Worm (Caenorhabditis elegans) whole organism, midembryonic: ENCODE data around the gene set-1.

Experiments
- T22C8.4 ChIP-seq: fragments of 200-800 bp; sonication (Bioruptor generic); IDR thresholded peaks from 2 replicates; pipeline ENCODE4 v1.3.6; 2022; ENCODE audit warnings: missing genetic modification characterization, missing compliant biosample characterization
- cog-1 ChIP-seq: sonication (generic microtip); optimal IDR thresholded peaks from 2 replicates; lab custom pipeline; 2016; ENCODE audit warnings: missing genetic modification characterization, missing compliant biosample characterization
- flt-1 ChIP-seq: fragments of 200-800 bp; sonication (Bioruptor generic); IDR thresholded peaks from 2 replicates; pipeline ENCODE4 v1.3.6; 2022; ENCODE audit warnings: missing genetic modification characterization, missing compliant biosample characterization
- klf-2 ChIP-seq: fragments of 200-800 bp; sonication (Bioruptor generic); conservative IDR thresholded peaks from 2 replicates; pipeline ENCODE4 v1.3.6; 2022; ENCODE audit warnings: missing genetic modification reagents, missing genetic modification characterization, missing compliant biosample characterization
- med-1 ChIP-seq: sonication (generic microtip); optimal IDR thresholded peaks from 2 replicates; lab custom pipeline; 2017; ENCODE audit warnings: missing genetic modification characterization, mild to moderate bottlenecking, missing compliant biosample characterization, antibody characterized with exemption, missing genetic modification reagents; ENCODE audit not compliant: insufficient read depth
- ref-1 ChIP-seq: fragments of 200-800 bp; sonication (Bioruptor generic); conservative IDR thresholded peaks from 2 replicates; pipeline ENCODE4 v1.3.6; 2022; ENCODE audit warnings: missing genetic modification reagents, missing genetic modification characterization, missing compliant biosample characterization
- tab-1 ChIP-seq: fragments of 200-800 bp; sonication (Bioruptor generic); IDR thresholded peaks from 2 replicates; pipeline ENCODE4 v1.3.6; 2022; ENCODE audit warnings: missing genetic modification characterization, missing compliant biosample characterization
- ztf-23 ChIP-seq: fragments of 200-800 bp; sonication (Bioruptor generic); IDR thresholded peaks from 2 replicates; pipeline ENCODE4 v1.3.6; 2022; ENCODE audit warnings: missing genetic modification reagents, missing genetic modification characterization, missing compliant biosample characterization
- ztf-29 ChIP-seq: fragments of 200-800 bp; sonication (Bioruptor generic); IDR thresholded peaks from 2 replicates; pipeline ENCODE4 v1.3.6; 2022; ENCODE audit warnings: missing genetic modification reagents, missing genetic modification characterization, missing compliant biosample characterization

The set-1 gene

DNA sequence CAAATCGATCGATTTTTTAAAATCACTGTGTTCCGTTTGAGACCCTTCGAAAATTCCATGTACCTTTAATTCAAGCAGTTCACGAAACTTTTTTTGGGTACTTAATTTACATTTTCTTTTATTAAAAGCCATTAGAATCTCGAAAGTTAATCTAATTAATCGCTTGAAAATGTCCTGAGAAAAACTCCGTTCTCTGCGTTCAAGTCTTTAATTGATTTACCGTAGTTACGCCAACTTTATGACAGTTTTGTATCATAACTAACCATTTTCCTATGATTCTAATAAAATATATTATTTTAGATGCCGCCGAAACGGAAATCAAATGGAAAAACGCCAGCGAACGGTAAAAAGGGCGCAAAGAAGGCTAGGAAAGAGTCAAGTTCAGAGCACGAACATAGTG is 2.0 kb upstream of the set-1 start, which contains the start of gene jhdm-1:
Gene jhdm-1, plus strand, starts transcription at position 301 of the 400 bp plus-strand sequence.
- no peak for TF ChIP-seq ref-1 (GFP tag; lab: Robert Waterston, UW)
- no peak for TF ChIP-seq ztf-23 (GFP tag; lab: Robert Waterston, UW)
- no peak for TF ChIP-seq klf-2

DNA sequence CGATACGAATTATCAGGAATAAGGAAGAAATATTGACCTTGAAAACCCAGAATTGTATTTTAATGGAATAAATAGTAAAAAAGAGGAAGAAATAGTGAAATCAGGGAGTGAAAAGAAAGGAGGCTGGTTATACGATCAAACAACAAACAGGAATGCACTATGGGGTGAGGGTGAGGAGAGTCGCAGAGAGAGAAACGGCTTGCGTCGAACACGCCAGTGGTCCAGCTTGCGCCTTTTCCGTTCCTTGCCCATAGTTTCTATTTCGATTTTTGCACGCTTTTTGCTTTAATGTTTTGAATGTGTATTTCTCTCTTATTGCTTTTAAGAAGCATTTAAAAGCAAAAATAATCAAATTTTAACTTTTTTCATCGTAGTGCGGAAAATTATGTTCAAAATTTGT is 1.5 kb upstream of the set-1 start:
- 0 out of 2 replicates have a peak, but pooled peaks have one; percentile 36 for TF ChIP-seq T22C8.4 (GFP tag; lab: Robert Waterston, UW)
- 0 out of 2 replicates have a peak, but pooled peaks have one; percentile 34 for TF ChIP-seq ref-1 (GFP tag; lab: Robert Waterston, UW)
- peak; percentile 85 for TF ChIP-seq ztf-23 (GFP tag; lab: Robert Waterston, UW)
- peak; percentile 74 for TF ChIP-seq flt-1
- TF ChIP-seq tab-1 (GFP tag; lab: Robert Waterston, UW): peak; percentile 62; the same call in 1 of the 2 replicates
- peak; percentile 35 for TF ChIP-seq med-1 (GFP tag; lab: Kevin White, UChicago)
- TF ChIP-seq ztf-29 (GFP tag; lab: Robert Waterston, UW): peak; percentile 74
- peak; percentile 74 for TF ChIP-seq cog-1 (tag; lab: Kevin White, UChicago)
- TF ChIP-seq klf-2: no peak

DNA sequence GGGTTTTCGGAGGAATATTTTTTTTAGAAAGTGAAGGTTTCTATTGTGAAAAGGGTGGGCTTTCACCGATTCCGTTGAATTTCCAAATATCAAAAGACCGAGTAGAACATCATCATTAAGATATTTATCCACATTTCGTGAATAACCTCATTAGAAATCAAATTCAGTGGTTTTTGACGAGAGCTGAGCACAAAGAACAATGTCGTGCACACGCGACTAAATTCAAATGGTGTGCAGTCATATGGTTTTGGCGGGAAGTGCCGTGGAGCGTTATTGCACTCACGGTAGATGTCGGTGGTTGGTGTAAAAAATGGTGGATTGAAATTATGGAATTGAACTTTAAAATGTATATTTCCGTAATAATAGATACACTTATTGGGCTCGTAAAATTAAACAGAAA is 505 bp upstream of the set-1 start:
- TF ChIP-seq med-1 (GFP tag; lab: Kevin White, UChicago): no peak
- TF ChIP-seq ref-1 (GFP tag; lab: Robert Waterston, UW): no peak
- TF ChIP-seq flt-1: no peak
- no peak for TF ChIP-seq ztf-23 (GFP tag; lab: Robert Waterston, UW)
- no peak for TF ChIP-seq tab-1 (GFP tag; lab: Robert Waterston, UW)
- TF ChIP-seq klf-2: no peak
- TF ChIP-seq T22C8.4 (GFP tag; lab: Robert Waterston, UW): no peak
- TF ChIP-seq ztf-29 (GFP tag; lab: Robert Waterston, UW): no peak
- no peak for TF ChIP-seq cog-1 (tag; lab: Kevin White, UChicago)

DNA sequence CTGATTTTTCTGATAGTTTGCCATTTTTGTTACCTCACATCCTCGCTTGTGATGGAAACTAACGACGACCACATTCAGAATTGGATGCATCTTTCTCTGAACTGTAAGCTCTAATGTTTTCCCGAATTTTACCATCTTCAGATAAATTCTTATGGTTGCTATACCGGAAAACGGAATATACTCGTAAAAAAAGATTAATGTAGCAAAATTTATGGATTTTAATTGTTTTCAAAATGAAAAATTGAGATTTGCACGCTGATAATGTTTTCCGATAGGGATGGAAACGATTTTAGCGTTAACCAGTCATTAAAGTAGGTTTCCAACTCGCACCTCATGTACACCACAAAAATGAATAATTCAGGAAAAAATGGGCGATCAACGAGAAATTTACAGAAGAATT is 1.6 kb downstream of the set-1 start, which contains the start of gene T26A5.6:
Gene T26A5.6, minus strand, starts transcription at position 101 of the 400 bp plus-strand sequence.
- TF ChIP-seq ztf-23 (GFP tag; lab: Robert Waterston, UW) (no peak), ztf-29 (GFP tag; lab: Robert Waterston, UW) (no peak), klf-2 (no peak), tab-1 (GFP tag; lab: Robert Waterston, UW) (no peak), cog-1 (tag; lab: Kevin White, UChicago) (no peak), med-1 (GFP tag; lab: Kevin White, UChicago) (no peak), ref-1 (GFP tag; lab: Robert Waterston, UW) (no peak), flt-1 (no peak), T22C8.4 (GFP tag; lab: Robert Waterston, UW) (no peak)

DNA sequence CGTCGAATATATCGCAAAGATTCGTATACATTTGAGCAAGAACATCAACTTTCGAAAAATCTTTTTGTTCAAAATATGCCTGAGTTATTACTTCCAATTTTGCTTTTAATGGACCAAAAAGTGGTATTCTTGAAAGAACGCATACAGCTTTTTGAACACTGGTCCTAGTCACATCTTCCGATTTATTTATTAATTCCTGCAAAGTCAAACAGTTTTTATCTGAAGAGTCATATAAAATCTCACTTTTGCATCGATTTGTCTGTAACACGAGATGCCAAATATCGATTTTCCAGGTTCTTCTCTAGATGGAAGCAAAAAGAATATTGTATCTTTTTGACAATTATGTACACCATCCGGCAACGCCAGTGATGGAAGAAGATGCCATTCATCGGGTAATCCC is 2.3 kb downstream of the set-1 start:
- no peak for TF ChIP-seq flt-1

DNA sequence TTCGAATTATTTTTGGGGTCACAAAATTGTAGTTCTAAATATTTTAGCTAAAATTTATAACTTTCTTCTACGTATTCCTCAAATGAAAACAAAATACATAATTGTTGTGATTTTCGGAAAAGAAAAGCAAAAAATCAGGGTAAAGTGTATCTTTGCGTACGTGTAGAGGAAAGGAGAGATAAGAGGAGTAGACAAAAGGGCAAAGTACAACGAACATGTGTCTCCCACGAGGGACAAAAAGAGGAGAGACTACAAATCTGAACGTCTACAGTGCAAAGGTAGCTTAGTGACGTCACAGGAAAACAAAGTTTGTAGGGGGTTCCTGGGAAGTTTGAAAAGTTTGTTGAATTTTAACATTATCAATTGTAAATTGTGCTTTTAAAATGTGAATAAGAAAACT is 4.7 kb downstream of the set-1 start:
- no peak for TF ChIP-seq cog-1 (tag; lab: Kevin White, UChicago)
- TF ChIP-seq ztf-23 (GFP tag; lab: Robert Waterston, UW): 0 out of 2 replicates have a peak, but pooled peaks have one; percentile 13

DNA sequence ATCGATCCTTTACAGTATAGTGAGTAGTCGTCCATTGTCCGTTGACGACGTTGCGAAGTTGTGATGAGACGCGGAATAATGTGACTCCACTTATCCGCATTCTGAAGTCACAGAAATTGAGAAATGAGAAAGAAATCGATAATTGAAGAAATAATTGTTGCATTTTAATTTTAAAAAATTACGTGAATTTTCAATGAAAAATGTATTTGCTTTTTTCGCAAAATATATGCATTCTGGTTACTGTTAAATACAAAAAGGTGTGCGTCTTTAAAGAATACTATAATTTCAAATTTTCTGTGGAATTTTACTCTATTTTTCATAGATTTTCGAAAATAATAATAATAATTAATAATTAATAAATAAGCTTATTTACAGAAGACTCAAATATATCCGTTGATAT is 5.4 kb downstream of the set-1 start, which contains the start of gene let-721:
Gene let-721, minus strand, starts transcription at position 101 of the 400 bp plus-strand sequence.
- TF ChIP-seq cog-1 (tag; lab: Kevin White, UChicago) (no peak), ztf-29 (GFP tag; lab: Robert Waterston, UW) (no peak), flt-1 (no peak), ref-1 (GFP tag; lab: Robert Waterston, UW) (no peak), ztf-23 (GFP tag; lab: Robert Waterston, UW) (no peak), tab-1 (GFP tag; lab: Robert Waterston, UW) (no peak), T22C8.4 (GFP tag; lab: Robert Waterston, UW) (no peak)

DNA sequence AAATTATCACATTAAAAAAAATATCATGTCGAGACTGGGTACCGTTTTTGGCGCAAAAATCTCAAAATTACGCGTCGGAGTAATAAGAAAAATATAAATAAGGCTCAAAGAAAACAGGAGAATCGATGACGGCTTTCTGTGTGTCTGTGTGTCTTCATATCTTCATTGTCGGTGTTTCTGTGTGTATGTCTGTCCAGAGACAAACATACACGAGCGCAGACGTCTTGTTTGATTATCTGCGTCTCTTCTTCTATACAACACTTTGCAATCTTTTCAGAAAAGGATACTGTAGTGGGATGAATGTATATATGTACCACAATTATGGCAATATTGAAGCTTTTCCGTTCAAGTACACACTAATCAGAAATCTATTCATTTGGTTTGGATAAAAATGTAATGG is 7.8 kb downstream of the set-1 start, which contains the start of gene C05D11.13:
Gene C05D11.13, minus strand, starts transcription at position 252 of the 400 bp plus-strand sequence.
- TF ChIP-seq T22C8.4 (GFP tag; lab: Robert Waterston, UW) (no peak), ztf-23 (GFP tag; lab: Robert Waterston, UW) (no peak), tab-1 (GFP tag; lab: Robert Waterston, UW) (no peak), ref-1 (GFP tag; lab: Robert Waterston, UW) (no peak), klf-2 (no peak), cog-1 (tag; lab: Kevin White, UChicago) (no peak), ztf-29 (GFP tag; lab: Robert Waterston, UW) (no peak), flt-1 (no peak), med-1 (GFP tag; lab: Kevin White, UChicago) (no peak)

DNA sequence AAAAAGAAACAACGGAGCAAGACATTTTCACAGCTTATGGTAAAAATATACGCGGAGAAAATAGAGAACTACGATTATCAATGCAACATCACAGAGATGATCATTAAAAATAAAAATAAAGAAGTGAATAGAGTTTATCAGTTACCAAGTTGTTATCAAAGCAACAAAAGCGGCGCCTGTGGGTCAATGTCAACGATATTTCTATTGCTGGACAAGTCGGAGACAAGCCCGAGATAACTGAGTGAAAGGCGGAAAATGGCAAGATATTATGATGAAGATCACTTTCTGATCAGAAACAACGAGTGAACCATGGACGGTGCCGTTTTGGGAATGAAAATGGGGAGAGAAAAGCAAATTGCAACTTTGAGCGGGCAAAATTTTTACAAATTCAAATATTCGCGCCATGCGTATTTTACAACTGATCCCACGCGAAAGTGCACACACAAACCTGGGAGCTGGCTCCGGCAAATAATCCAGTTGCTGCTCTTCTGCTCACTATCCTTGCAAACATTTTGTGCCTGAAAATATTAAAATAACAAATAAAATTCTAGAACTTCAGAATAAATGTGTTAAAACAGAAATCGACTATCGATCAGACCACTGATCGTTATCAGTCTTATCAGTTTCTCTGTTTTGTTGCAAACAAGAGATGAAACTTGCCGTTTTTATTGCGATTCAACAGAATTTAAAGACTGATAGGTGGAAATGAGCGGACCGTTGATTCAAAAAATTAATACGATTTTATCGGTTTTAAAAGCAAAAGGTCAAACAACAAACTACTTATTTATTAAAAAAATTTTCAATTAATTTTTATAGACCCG is 9.7 kb downstream of the set-1 start, which contains the start of gene mel-32:
Gene mel-32, minus strand, starts transcription at position 696 of the 821 bp plus-strand sequence.
- TF ChIP-seq ref-1 (GFP tag; lab: Robert Waterston, UW) (no peak), T22C8.4 (GFP tag; lab: Robert Waterston, UW) (no peak), ztf-23 (GFP tag; lab: Robert Waterston, UW) (no peak), ztf-29 (GFP tag; lab: Robert Waterston, UW) (no peak), med-1 (GFP tag; lab: Kevin White, UChicago) (no peak), cog-1 (tag; lab: Kevin White, UChicago) (no peak), tab-1 (GFP tag; lab: Robert Waterston, UW) (no peak), flt-1 (no peak), klf-2 (no peak)
